Fruit fly (Drosophila melanogaster) whole organism, embryonic: ENCODE results near the gene Ugt303B2.

Source experiments
- Atf6 ChIP-seq: fragments of 200-800 bp; sonication (Bioruptor generic); IDR thresholded peaks from 2 replicates; pipeline ENCODE4 v1.3.6; 2022; ENCODE audit warnings: missing biosample characterization, missing genetic modification characterization
- B-H2 ChIP-seq: fragments of 200-800 bp; sonication (Bioruptor generic); optimal IDR thresholded peaks from 2 replicates; lab custom pipeline; 2018; ENCODE audit warnings: missing biosample characterization, mild to moderate bottlenecking, missing genetic modification characterization
- C15 ChIP-seq: fragments of 200-800 bp; sonication (Bioruptor generic); IDR thresholded peaks from 3 replicates; pipeline ENCODE4 v1.3.6; 2022; ENCODE audit warnings: missing biosample characterization, missing genetic modification characterization
- CG10274 ChIP-seq: fragments of 200-800 bp; sonication (Bioruptor generic); optimal IDR thresholded peaks from 3 replicates; lab custom pipeline; 2017; ENCODE audit warnings: missing biosample characterization, mild to moderate bottlenecking, missing genetic modification characterization
- CG10366 ChIP-seq: fragments of 200-800 bp; sonication (Bioruptor generic); IDR thresholded peaks from 2 replicates; pipeline ENCODE4 v1.3.6; 2022; ENCODE audit warnings: missing biosample characterization, missing genetic modification characterization
- CG10979 ChIP-seq: fragments of 200-800 bp; sonication (Bioruptor generic); optimal IDR thresholded peaks from 2 replicates; lab custom pipeline; 2018; ENCODE audit warnings: missing biosample characterization, mild to moderate bottlenecking, missing genetic modification characterization, moderate library complexity
- CG11093 ChIP-seq: fragments of 200-800 bp; sonication (Bioruptor generic); IDR thresholded peaks from 3 replicates; pipeline ENCODE4 v1.3.6; 2022; ENCODE audit warnings: missing biosample characterization, missing genetic modification characterization
- CG11398 ChIP-seq: fragments of 200-800 bp; sonication (Bioruptor generic); optimal IDR thresholded peaks from 2 replicates; lab custom pipeline; 2016; ENCODE audit warnings: missing biosample characterization, missing genetic modification characterization
- CG11456 ChIP-seq: fragments of 200-800 bp; sonication (Bioruptor generic); IDR thresholded peaks from 3 replicates; pipeline ENCODE4 v1.3.6; 2022; ENCODE audit warnings: missing biosample characterization, missing genetic modification characterization
- CG11695 ChIP-seq: fragments of 200-800 bp; sonication (Bioruptor generic); IDR thresholded peaks from 3 replicates; pipeline ENCODE4 v1.3.6; 2022; ENCODE audit warnings: missing biosample characterization, missing genetic modification characterization
- CG12155 ChIP-seq: fragments of 200-800 bp; sonication (Bioruptor generic); optimal IDR thresholded peaks from 3 replicates; lab custom pipeline; 2016; ENCODE audit warnings: missing biosample characterization, missing genetic modification characterization
- CG13123 ChIP-seq: fragments of 200-800 bp; sonication (Bioruptor generic); optimal IDR thresholded peaks from 2 replicates; lab custom pipeline; 2016; ENCODE audit warnings: missing biosample characterization, missing genetic modification characterization
- CG13287 ChIP-seq: fragments of 200-800 bp; sonication (Bioruptor generic); IDR thresholded peaks from 2 replicates; pipeline ENCODE4 v1.3.6; 2022; ENCODE audit warnings: missing biosample characterization, missing genetic modification characterization; ENCODE audit not compliant: partially characterized antibody
- CG15601 ChIP-seq: fragments of 200-800 bp; sonication (Bioruptor generic); optimal IDR thresholded peaks from 3 replicates; lab custom pipeline; 2019; ENCODE audit warnings: missing biosample characterization, mild to moderate bottlenecking, missing genetic modification characterization, moderate library complexity
- CG1792 ChIP-seq: fragments of 200-800 bp; sonication (Bioruptor generic); optimal IDR thresholded peaks from 2 replicates; lab custom pipeline; 2016; ENCODE audit warnings: missing biosample characterization, missing genetic modification characterization
- CG18011 ChIP-seq: fragments of 200-800 bp; sonication (Bioruptor generic); optimal IDR thresholded peaks from 2 replicates; lab custom pipeline; 2017; ENCODE audit warnings: missing biosample characterization, missing genetic modification characterization, mild to moderate bottlenecking, moderate library complexity, missing genotype
- CG2678 ChIP-seq: fragments of 200-800 bp; sonication (Bioruptor generic); optimal IDR thresholded peaks from 3 replicates; lab custom pipeline; 2019; ENCODE audit warnings: missing biosample characterization, mild to moderate bottlenecking, missing genetic modification characterization, moderate library complexity
- CG32532 ChIP-seq: fragments of 200-800 bp; sonication (Bioruptor generic); IDR thresholded peaks from 2 replicates; pipeline ENCODE4 v1.3.6; 2022; ENCODE audit warnings: missing biosample characterization, missing genetic modification characterization
- CG6175 ChIP-seq: fragments of 200-800 bp; sonication (Bioruptor generic); IDR thresholded peaks from 3 replicates; pipeline ENCODE4 v1.3.6; 2022; ENCODE audit warnings: missing biosample characterization, missing genetic modification characterization
- CG7357 ChIP-seq: fragments of 200-800 bp; sonication (Bioruptor generic); IDR thresholded peaks from 3 replicates; pipeline ENCODE4 v1.3.6; 2022; ENCODE audit warnings: missing biosample characterization, missing genetic modification characterization
- CG7987 ChIP-seq: fragments of 200-800 bp; sonication (Bioruptor generic); optimal IDR thresholded peaks from 2 replicates; lab custom pipeline; 2018; ENCODE audit warnings: missing biosample characterization, mild to moderate bottlenecking, missing genetic modification characterization, moderate library complexity
- CG8290 ChIP-seq, 3 experiments: fragments of 200-800 bp; sonication (Bioruptor generic); optimal IDR thresholded peaks; 2 replicates each; lab custom pipeline; 2016 to 2019; ENCODE audit warnings: missing biosample characterization in 3 of 3, missing genetic modification characterization in 3 of 3, mild to moderate bottlenecking in 2 of 3, moderate library complexity in 1 of 3
- CG8924 ChIP-seq: fragments of 200-800 bp; optimal IDR thresholded peaks from 3 replicates; lab custom pipeline; 2019; ENCODE audit warnings: missing biosample characterization, mild to moderate bottlenecking, missing genetic modification characterization, moderate library complexity
- CG8944 ChIP-seq: fragments of 200-800 bp; sonication (Bioruptor generic); optimal IDR thresholded peaks from 3 replicates; lab custom pipeline; 2016; ENCODE audit warnings: missing biosample characterization, missing genetic modification characterization
- Camta ChIP-seq: fragments of 200-800 bp; sonication (Bioruptor generic); optimal IDR thresholded peaks from 2 replicates; lab custom pipeline; 2016; ENCODE audit warnings: missing biosample characterization, missing genetic modification characterization
- D19B ChIP-seq: fragments of 200-800 bp; sonication (Bioruptor generic); optimal IDR thresholded peaks from 2 replicates; lab custom pipeline; 2017; ENCODE audit warnings: missing biosample characterization, mild to moderate bottlenecking, missing genetic modification characterization
- Ets65A ChIP-seq: fragments of 200-800 bp; sonication (Bioruptor generic); peaks from one replicate; lab custom pipeline; 2016; ENCODE audit warnings: missing biosample characterization, missing genetic modification characterization
- Hr51 ChIP-seq, 2 experiments: fragments of 200-800 bp; sonication (Bioruptor generic); optimal IDR thresholded peaks; 2 replicates in 1 of 2; 3 replicates in 1 of 2; lab custom pipeline; 2016 to 2018; ENCODE audit warnings: missing biosample characterization in 2 of 2, missing genetic modification characterization in 2 of 2, mild to moderate bottlenecking in 1 of 2, moderate library complexity in 1 of 2
- Hsf ChIP-seq: fragments of 200-800 bp; sonication (Bioruptor generic); optimal IDR thresholded peaks from 3 replicates; lab custom pipeline; 2016; ENCODE audit warnings: missing biosample characterization, missing genetic modification characterization
- Lim3 ChIP-seq: fragments of 200-800 bp; sonication (Bioruptor generic); IDR thresholded peaks from 2 replicates; pipeline ENCODE4 v1.3.6; 2022; ENCODE audit warnings: missing biosample characterization, missing genetic modification characterization
- NFAT ChIP-seq: fragments of 200-800 bp; sonication (Bioruptor generic); IDR thresholded peaks from 2 replicates; pipeline ENCODE4 v1.3.6; 2022; ENCODE audit warnings: missing biosample characterization, missing genetic modification characterization
- Nf-YB ChIP-seq: fragments of 200-800 bp; sonication (Bioruptor generic); optimal IDR thresholded peaks from 3 replicates; lab custom pipeline; 2019; ENCODE audit warnings: missing biosample characterization, mild to moderate bottlenecking, missing genetic modification characterization, moderate library complexity
- Oaz ChIP-seq: fragments of 200-800 bp; sonication (Bioruptor generic); IDR thresholded peaks from 2 replicates; pipeline ENCODE4 v1.3.6; 2022; ENCODE audit warnings: missing biosample characterization, missing genetic modification characterization
- Rfx ChIP-seq: fragments of 200-800 bp; sonication (Bioruptor generic); IDR thresholded peaks from 2 replicates; pipeline ENCODE4 v1.3.6; 2022; ENCODE audit warnings: missing biosample characterization, missing genetic modification characterization
- Stat92E ChIP-seq, 3 experiments: fragments of >200 bp in 2 of 3; fragments of 200-800 bp in 1 of 3; sonication (Bioruptor generic) in 1 of 3; optimal IDR thresholded peaks; 2 replicates each; lab custom pipeline; 2017 to 2019; ENCODE audit warnings: missing biosample characterization in 3 of 3, missing genetic modification characterization in 3 of 3, mild to moderate bottlenecking in 1 of 3, moderate library complexity in 1 of 3
- cato ChIP-seq: fragments of 200-800 bp; sonication (Bioruptor generic); optimal IDR thresholded peaks from 2 replicates; lab custom pipeline; 2016; ENCODE audit warnings: missing biosample characterization, missing genetic modification characterization, borderline replicate concordance
- caup ChIP-seq: fragments of 200-800 bp; sonication (Bioruptor generic); optimal IDR thresholded peaks from 3 replicates; lab custom pipeline; 2017; ENCODE audit warnings: missing biosample characterization, mild to moderate bottlenecking, missing genetic modification characterization, moderate library complexity; ENCODE audit not compliant: severe bottlenecking
- chif ChIP-seq, 2 experiments: fragments of 200-800 bp; sonication (Bioruptor generic); optimal IDR thresholded peaks; 3 replicates each; lab custom pipeline; 2016; ENCODE audit warnings: missing biosample characterization in 2 of 2, missing genetic modification characterization in 2 of 2
- chm ChIP-seq: fragments of 200-800 bp; sonication (Bioruptor generic); IDR thresholded peaks from 2 replicates; pipeline ENCODE4 v1.3.6; 2022; ENCODE audit warnings: missing biosample characterization, missing genetic modification characterization
- dmrt99B ChIP-seq: fragments of 200-800 bp; sonication (Bioruptor generic); optimal IDR thresholded peaks from 2 replicates; lab custom pipeline; 2018; ENCODE audit warnings: missing biosample characterization, mild to moderate bottlenecking, missing genetic modification characterization, moderate library complexity
- ewg ChIP-seq: fragments of 200-800 bp; sonication (Bioruptor generic); optimal IDR thresholded peaks from 3 replicates; lab custom pipeline; 2017; ENCODE audit warnings: mild to moderate bottlenecking, missing biosample characterization, missing genetic modification reagents, missing genetic modification characterization
- exex ChIP-seq: fragments of 200-800 bp; sonication (Bioruptor generic); optimal IDR thresholded peaks from 4 replicates; lab custom pipeline; 2018; ENCODE audit warnings: missing biosample characterization, mild to moderate bottlenecking, missing genetic modification characterization, moderate library complexity
- gem ChIP-seq: fragments of 200-800 bp; sonication (Bioruptor generic); optimal IDR thresholded peaks from 2 replicates; lab custom pipeline; 2019; ENCODE audit warnings: missing biosample characterization, mild to moderate bottlenecking, missing genetic modification characterization, moderate library complexity
- jigr1 ChIP-seq: fragments of 200-800 bp; sonication (Bioruptor generic); IDR thresholded peaks from 3 replicates; pipeline ENCODE4 v1.3.6; 2022; ENCODE audit warnings: missing biosample characterization, missing genetic modification characterization
- ken ChIP-seq: fragments of 200-800 bp; sonication (Bioruptor generic); IDR thresholded peaks from 3 replicates; pipeline ENCODE4 v1.3.6; 2022; ENCODE audit warnings: missing biosample characterization, missing genetic modification characterization
- mld ChIP-seq: fragments of 200-800 bp; sonication (Bioruptor generic); IDR thresholded peaks from 3 replicates; pipeline ENCODE4 v1.3.6; 2022; ENCODE audit warnings: missing biosample characterization, missing genetic modification characterization; ENCODE audit not compliant: partially characterized antibody
- p53 ChIP-seq: fragments of 200-800 bp; sonication (Bioruptor generic); optimal IDR thresholded peaks from 2 replicates; lab custom pipeline; 2016; ENCODE audit warnings: missing biosample characterization, missing genetic modification characterization
- pho ChIP-seq: fragments of 200-800 bp; sonication (Bioruptor generic); optimal IDR thresholded peaks from 2 replicates; lab custom pipeline; 2016; ENCODE audit warnings: missing biosample characterization, missing genetic modification characterization
- ro ChIP-seq: fragments of 200-800 bp; sonication (Bioruptor generic); IDR thresholded peaks from 2 replicates; pipeline ENCODE4 v1.3.6; 2022; ENCODE audit warnings: missing biosample characterization, missing genetic modification characterization
- schlank ChIP-seq: fragments of 200-800 bp; sonication (Bioruptor generic); optimal IDR thresholded peaks from 2 replicates; lab custom pipeline; 2018; ENCODE audit warnings: missing biosample characterization, mild to moderate bottlenecking, missing genetic modification characterization
- yki ChIP-seq: fragments of >200 bp; optimal IDR thresholded peaks from 3 replicates; lab custom pipeline; 2018
- z ChIP-seq: fragments of 200-800 bp; sonication (Bioruptor generic); IDR thresholded peaks from 3 replicates; pipeline ENCODE4 v1.3.6; 2022; ENCODE audit warnings: missing biosample characterization, missing genetic modification characterization

Gene Ugt303B2

dm6 chr3R:23538719-23539145 is at the start of gene Ugt303B2 (continued):
- no peak for TF ChIP-seq CG13287 (GFP tag; lab: Robert Waterston, UW)
- no peak for TF ChIP-seq CG10274
- TF ChIP-seq mld (GFP tag; lab: Robert Waterston, UW), result no peak
- no peak for TF ChIP-seq CG18011 (GFP tag; lab: Kevin White, UChicago)
- no peak for TF ChIP-seq z (GFP tag; lab: Robert Waterston, UW)
- no peak for TF ChIP-seq CG8944 (GFP tag; lab: Kevin White, UChicago)
- no peak for TF ChIP-seq CG15601 (tag; lab: Kevin White, UChicago)
- no peak for TF ChIP-seq caup
- no peak for TF ChIP-seq Ets65A
- TF ChIP-seq Atf6, result no peak
- TF ChIP-seq exex, result peak; percentile 51
- no peak for TF ChIP-seq CG11093 (GFP tag; lab: Robert Waterston, UW)
- TF ChIP-seq CG7357 (GFP tag; lab: Robert Waterston, UW), result no peak
- TF ChIP-seq B-H2 (GFP tag; lab: Kevin White, UChicago), result no peak
- no peak for TF ChIP-seq p53 (GFP tag; lab: Kevin White, UChicago)
- no peak for TF ChIP-seq pho (GFP tag; lab: Kevin White, UChicago)
- no peak for TF ChIP-seq Lim3 (GFP tag; lab: Robert Waterston, UW)
- no peak for TF ChIP-seq ken (GFP tag; lab: Robert Waterston, UW)
- peak; percentile 100 for TF ChIP-seq ewg (GFP tag; lab: Kevin White, UChicago)
- no peak for TF ChIP-seq CG11695 (GFP tag; lab: Robert Waterston, UW)
- no peak for TF ChIP-seq CG10979
- TF ChIP-seq CG10366 (GFP tag; lab: Robert Waterston, UW), result no peak
- TF ChIP-seq schlank (tag; lab: Kevin White, UChicago), result no peak
- peak; percentile 37; the same call in 1 of the 2 replicates for TF ChIP-seq CG32532 (GFP tag; lab: Robert Waterston, UW)
- TF ChIP-seq CG11456 (GFP tag; lab: Robert Waterston, UW), result peak; percentile 40; the same call in 1 of the 3 replicates
- no peak for TF ChIP-seq CG12155
- no peak for TF ChIP-seq C15 (GFP tag; lab: Robert Waterston, UW)
- TF ChIP-seq CG2678 (tag; lab: Kevin White, UChicago), result no peak
- TF ChIP-seq CG1792 (GFP tag; lab: Kevin White, UChicago), result no peak
- TF ChIP-seq chm (GFP tag; lab: Robert Waterston, UW), result no peak
- TF ChIP-seq gem (tag; lab: Kevin White, UChicago), result no peak
- TF ChIP-seq CG11398, result no peak
- no peak for TF ChIP-seq CG8290 (GFP tag; optimal IDR thresholded peaks at IDR 0.05; lab: Kevin White, UChicago)
- no peak for TF ChIP-seq CG8290 (tag; optimal IDR thresholded peaks at IDR 0.05; lab: Kevin White, UChicago)
- no peak for TF ChIP-seq cato
- no peak for TF ChIP-seq Nf-YB
- no peak for TF ChIP-seq dmrt99B
- no peak for TF ChIP-seq NFAT
- no peak for TF ChIP-seq Stat92E (GFP tag; optimal IDR thresholded peaks at IDR 0.05; lab: Kevin White, UChicago)
- peak; percentile 6 for TF ChIP-seq CG7987
- TF ChIP-seq D19B (GFP tag; lab: Kevin White, UChicago), result no peak
- no peak for TF ChIP-seq CG6175
- TF ChIP-seq Rfx (GFP tag; lab: Robert Waterston, UW), result no peak
- TF ChIP-seq CG13123 (GFP tag; lab: Kevin White, UChicago), result no peak
- no peak for TF ChIP-seq yki (lab: Kevin White, UChicago)
- no peak for TF ChIP-seq ro (GFP tag; lab: Robert Waterston, UW)
- no peak for TF ChIP-seq CG8924 (tag; lab: Kevin White, UChicago)
- TF ChIP-seq Oaz, result no peak
- TF ChIP-seq Hr51 (GFP tag; optimal IDR thresholded peaks at IDR 0.05; lab: Kevin White, UChicago), result peak in 1 of 2 experiments; percentile 14
- TF ChIP-seq jigr1 (GFP tag; lab: Robert Waterston, UW), result no peak
- TF ChIP-seq chif (GFP tag; optimal IDR thresholded peaks at IDR 0.05; lab: Kevin White, UChicago), result no peak
- no peak for TF ChIP-seq Hsf (GFP tag; lab: Kevin White, UChicago)
- no peak for TF ChIP-seq Camta (GFP tag; lab: Kevin White, UChicago)
